Worm (Caenorhabditis elegans) whole organism, L2 larva: Measurements from ENCODE around the gene F41B4.2.

Source experiments
- C34F6.9 ChIP-seq: fragments of 150-350 bp; optimal IDR thresholded peaks from 2 replicates; lab custom pipeline; 2014; ENCODE audit warnings: missing biosample characterization, missing genetic modification characterization
- F13H6.1 ChIP-seq: sonication (generic microtip); optimal IDR thresholded peaks from 2 replicates; lab custom pipeline; 2016; ENCODE audit warnings: missing genetic modification characterization, missing compliant biosample characterization
- R02D3.7 ChIP-seq: fragments of 150-350 bp; optimal IDR thresholded peaks from 2 replicates; lab custom pipeline; 2014; ENCODE audit warnings: missing biosample characterization, missing genetic modification characterization
- Y55F3AM.14 ChIP-seq: fragments of 200-800 bp; sonication (Bioruptor generic); optimal IDR thresholded peaks from 2 replicates; lab custom pipeline; 2018; ENCODE audit warnings: mild to moderate bottlenecking, missing genetic modification characterization, missing compliant biosample characterization
- alr-1 ChIP-seq: fragments of 150-350 bp; optimal IDR thresholded peaks from 2 replicates; lab custom pipeline; 2014; ENCODE audit warnings: missing biosample characterization, missing genetic modification characterization
- aly-2 ChIP-seq: fragments of 150-350 bp; optimal IDR thresholded peaks from 2 replicates; lab custom pipeline; 2014; ENCODE audit warnings: missing biosample characterization, missing genetic modification characterization
- ama-1 ChIP-seq: fragments of 150-350 bp; optimal IDR thresholded peaks from 2 replicates; lab custom pipeline; 2018; ENCODE audit warnings: inconsistent platforms
- blmp-1 ChIP-seq: sonication (generic microtip); optimal IDR thresholded peaks from 2 replicates; lab custom pipeline; 2017; ENCODE audit warnings: missing genetic modification characterization, mild to moderate bottlenecking, missing compliant biosample characterization, antibody characterized with exemption, moderate library complexity; ENCODE audit not compliant: insufficient read depth
- ceh-16 ChIP-seq: fragments of 150-350 bp; optimal IDR thresholded peaks from 2 replicates; lab custom pipeline; 2014; ENCODE audit warnings: missing biosample characterization, missing genetic modification characterization
- crh-2 ChIP-seq: sonication (generic microtip); optimal IDR thresholded peaks from 2 replicates; lab custom pipeline; 2017; ENCODE audit warnings: missing biosample characterization, missing genetic modification characterization
- egl-27 ChIP-seq: sonication (generic microtip); optimal IDR thresholded peaks from 3 replicates; lab custom pipeline; 2017; ENCODE audit warnings: missing biosample characterization, missing genetic modification reagents, missing genetic modification characterization
- elt-3 ChIP-seq: sonication (generic microtip); optimal IDR thresholded peaks from 2 replicates; lab custom pipeline; 2017; ENCODE audit warnings: missing biosample characterization, missing genetic modification characterization
- fos-1 ChIP-seq: fragments of 150-350 bp; optimal IDR thresholded peaks from 2 replicates; lab custom pipeline; 2014; ENCODE audit warnings: missing biosample characterization, missing genetic modification characterization
- gmeb-1 ChIP-seq: fragments of 150-350 bp; optimal IDR thresholded peaks from 2 replicates; lab custom pipeline; 2014; ENCODE audit warnings: missing biosample characterization, missing genetic modification characterization
- lin-11 ChIP-seq: fragments of 150-350 bp; sonication (generic microtip); optimal IDR thresholded peaks from 2 replicates; lab custom pipeline; 2014; ENCODE audit warnings: missing biosample characterization, missing genetic modification characterization, inconsistent platforms, mixed read lengths
- lin-13 ChIP-seq: fragments of 150-350 bp; optimal IDR thresholded peaks from 2 replicates; lab custom pipeline; 2014; ENCODE audit warnings: missing biosample characterization, missing genetic modification reagents, missing genetic modification characterization
- lsy-2 ChIP-seq, 2 experiments: fragments of 150-350 bp in 1 of 2; sonication (generic microtip) in 1 of 2; optimal IDR thresholded peaks; 2 replicates each; lab custom pipeline; 2014 to 2017; ENCODE audit warnings: missing biosample characterization in 2 of 2, missing genetic modification characterization in 2 of 2
- mab-5 ChIP-seq: fragments of 150-350 bp; optimal IDR thresholded peaks from 2 replicates; lab custom pipeline; 2014; ENCODE audit warnings: missing biosample characterization, missing genetic modification characterization
- mdl-1 ChIP-seq, 2 experiments: fragments of 150-350 bp in 1 of 2; sonication (generic microtip) in 1 of 2; optimal IDR thresholded peaks; 2 replicates each; lab custom pipeline; 2017; ENCODE audit warnings: missing biosample characterization in 2 of 2, missing genetic modification characterization in 2 of 2
- nhr-10 ChIP-seq: sonication (generic microtip); optimal IDR thresholded peaks from 2 replicates; lab custom pipeline; 2017; ENCODE audit warnings: missing biosample characterization, missing genetic modification characterization
- nhr-11 ChIP-seq: fragments of 150-350 bp; optimal IDR thresholded peaks from 2 replicates; lab custom pipeline; 2014; ENCODE audit warnings: missing biosample characterization, missing genetic modification characterization
- nhr-12 ChIP-seq: fragments of 150-350 bp; optimal IDR thresholded peaks from 2 replicates; lab custom pipeline; 2014; ENCODE audit warnings: missing biosample characterization, missing genetic modification characterization
- nhr-129 ChIP-seq: fragments of 150-350 bp; optimal IDR thresholded peaks from 2 replicates; lab custom pipeline; 2014; ENCODE audit warnings: missing biosample characterization, missing genetic modification characterization
- nhr-21 ChIP-seq: fragments of 150-350 bp; optimal IDR thresholded peaks from 2 replicates; lab custom pipeline; 2014; ENCODE audit warnings: missing biosample characterization, missing genetic modification characterization
- nhr-25 ChIP-seq: fragments of 150-350 bp; sonication (generic microtip); optimal IDR thresholded peaks from 3 replicates; lab custom pipeline; 2014; ENCODE audit warnings: missing biosample characterization, missing genetic modification characterization
- nhr-6 ChIP-seq: fragments of 150-350 bp; optimal IDR thresholded peaks from 2 replicates; lab custom pipeline; 2014; ENCODE audit warnings: missing biosample characterization, missing genetic modification characterization
- skn-1 ChIP-seq: sonication (generic microtip); optimal IDR thresholded peaks from 2 replicates; lab custom pipeline; 2017; ENCODE audit warnings: missing biosample characterization, missing genetic modification characterization
- sma-3 ChIP-seq: sonication (generic microtip); optimal IDR thresholded peaks from 2 replicates; lab custom pipeline; 2016; ENCODE audit warnings: missing genetic modification reagents, missing genetic modification characterization, missing compliant biosample characterization
- sma-9 ChIP-seq, 2 experiments: fragments of 150-350 bp in 1 of 2; sonication (generic microtip) in 1 of 2; optimal IDR thresholded peaks; 2 replicates each; lab custom pipeline; 2014 to 2016; ENCODE audit warnings: missing genetic modification characterization in 2 of 2, mild to moderate bottlenecking in 1 of 2, missing biosample characterization in 1 of 2, missing compliant biosample characterization in 1 of 2, missing genetic modification reagents in 1 of 2, moderate library complexity in 1 of 2
- unc-55 ChIP-seq: fragments of 150-350 bp; sonication (generic microtip); optimal IDR thresholded peaks from 3 replicates; lab custom pipeline; 2014; ENCODE audit warnings: missing biosample characterization, missing genetic modification reagents, missing genetic modification characterization
- unc-62 ChIP-seq: fragments of 150-350 bp; optimal IDR thresholded peaks from 2 replicates; lab custom pipeline; 2014; ENCODE audit warnings: missing biosample characterization, missing genetic modification reagents, missing genetic modification characterization
- zag-1 ChIP-seq: fragments of 150-350 bp; optimal IDR thresholded peaks from 2 replicates; lab custom pipeline; 2014; ENCODE audit warnings: missing biosample characterization, missing genetic modification characterization
- ztf-1 ChIP-seq: fragments of 200-800 bp; sonication (Bioruptor generic); conservative IDR thresholded peaks from 2 replicates; pipeline ENCODE4 v1.3.6; 2022; ENCODE audit warnings: missing genetic modification characterization, missing compliant biosample characterization
- ztf-4 ChIP-seq: fragments of 150-350 bp; optimal IDR thresholded peaks from 2 replicates; lab custom pipeline; 2014; ENCODE audit warnings: missing biosample characterization, missing genetic modification characterization

F41B4.2 gene

DNA sequence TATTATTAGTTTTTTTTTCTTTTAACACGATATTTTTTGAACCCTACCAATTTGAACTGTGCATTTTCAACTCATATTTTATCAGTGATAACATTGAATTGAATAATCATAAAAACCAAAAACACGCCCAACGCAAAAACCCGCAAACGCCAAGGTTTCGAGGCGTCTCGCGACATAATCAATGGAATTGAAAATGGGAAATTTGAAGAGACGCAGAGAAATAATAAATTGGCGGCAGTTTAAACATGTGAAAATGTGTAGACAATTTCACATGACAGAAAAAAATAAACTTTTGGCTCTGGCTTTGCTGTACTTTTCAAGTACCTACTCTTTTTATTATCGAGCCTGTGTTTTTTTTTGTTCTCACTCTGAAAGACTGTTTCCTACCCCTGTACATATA, 30.2 kb downstream of the F41B4.2 start:
- TF ChIP-seq sma-3 (peak; percentile 12), lsy-2 (tag; optimal IDR thresholded peaks at IDR 0.05; lab: Kevin White, UChicago) (peak in 1 of 2 experiments; percentile 65), ceh-16 (no peak), sma-9 (GFP tag; optimal IDR thresholded peaks at IDR 0.05; lab: Kevin White, UChicago) (peak; percentile 79), sma-9 (tag; optimal IDR thresholded peaks at IDR 0.05; lab: Kevin White, UChicago) (no peak), nhr-21 (tag; lab: Kevin White, UChicago) (peak; percentile 17), ama-1 (lab: Kevin White, UChicago) (peak; percentile 57), fos-1 (tag; lab: Kevin White, UChicago) (peak; percentile 57), gmeb-1 (tag; lab: Kevin White, UChicago) (peak; percentile 92), nhr-11 (no peak), lin-13 (peak; percentile 30), R02D3.7 (tag; lab: Kevin White, UChicago) (no peak), unc-55 (peak; percentile 75), egl-27 (no peak), nhr-129 (tag; lab: Kevin White, UChicago) (peak; percentile 47), crh-2 (tag; lab: Kevin White, UChicago) (peak; percentile 64), ztf-1 (GFP tag; lab: Robert Waterston, UW) (no peak), nhr-6 (tag; lab: Kevin White, UChicago) (no peak), C34F6.9 (tag; lab: Kevin White, UChicago) (peak; percentile 52), F13H6.1 (tag; lab: Kevin White, UChicago) (peak; percentile 47), lin-11 (tag; lab: Kevin White, UChicago) (peak; percentile 17), mab-5 (peak; percentile 19)

DNA sequence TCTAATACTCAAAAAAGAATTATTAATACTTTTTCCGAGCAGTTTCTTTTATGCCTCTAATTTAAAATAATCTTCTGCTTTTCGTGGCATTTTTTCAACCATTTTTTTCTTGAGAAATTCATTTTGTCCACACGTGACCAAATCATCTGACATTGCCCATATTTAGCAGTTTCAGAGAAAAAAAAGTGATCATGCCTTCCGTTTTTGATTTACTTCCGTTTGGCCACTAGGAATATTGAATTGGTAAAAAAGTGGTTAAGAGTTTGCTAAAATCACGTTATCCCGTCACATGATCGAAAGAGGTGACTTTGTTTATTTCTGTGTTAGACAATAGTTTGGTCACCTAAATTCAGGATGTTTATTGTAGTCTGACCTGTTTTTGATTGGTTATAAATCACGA, 30.7 kb downstream of the F41B4.2 start:
- TF ChIP-seq nhr-129 (tag; lab: Kevin White, UChicago) (peak; percentile 43), ztf-4 (no peak), unc-55 (no peak), nhr-11 (no peak), C34F6.9 (tag; lab: Kevin White, UChicago) (peak; percentile 38), lin-13 (no peak), nhr-21 (tag; lab: Kevin White, UChicago) (no peak)

DNA sequence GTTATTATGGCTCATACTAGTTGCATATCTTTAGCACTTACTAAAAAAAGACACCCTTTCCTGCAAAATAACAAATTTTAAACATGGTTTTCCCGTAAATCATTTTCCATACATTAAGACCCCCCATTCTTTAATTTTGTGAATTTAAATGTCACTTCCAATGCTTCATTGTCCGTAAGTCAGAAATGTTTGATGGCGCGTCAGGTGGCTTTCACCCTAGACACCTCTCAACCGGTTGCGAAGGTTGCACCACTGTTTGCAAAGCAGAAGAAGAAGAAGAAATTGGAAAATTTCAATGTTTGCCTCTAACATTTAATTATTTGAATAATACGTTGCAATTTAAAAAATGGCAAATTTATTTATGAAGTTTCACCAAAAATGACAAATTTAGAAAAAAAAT, 33.5 kb downstream of the F41B4.2 start:
- TF ChIP-seq unc-55: no peak
- no peak for TF ChIP-seq fos-1 (tag; lab: Kevin White, UChicago)
- no peak for TF ChIP-seq nhr-12 (tag; lab: Kevin White, UChicago)
- no peak for TF ChIP-seq nhr-25 (tag; lab: Kevin White, UChicago)
- TF ChIP-seq ceh-16: no peak
- TF ChIP-seq alr-1 (tag; lab: Kevin White, UChicago): no peak
- no peak for TF ChIP-seq aly-2 (tag; lab: Kevin White, UChicago)
- no peak for TF ChIP-seq nhr-21 (tag; lab: Kevin White, UChicago)
- TF ChIP-seq ztf-4: no peak
- TF ChIP-seq unc-62: no peak
- TF ChIP-seq egl-27: no peak
- no peak for TF ChIP-seq sma-3
- no peak for TF ChIP-seq F13H6.1 (tag; lab: Kevin White, UChicago)
- TF ChIP-seq nhr-10 (tag; lab: Kevin White, UChicago): no peak
- TF ChIP-seq crh-2 (tag; lab: Kevin White, UChicago): no peak
- no peak for TF ChIP-seq elt-3 (tag; lab: Kevin White, UChicago)
- no peak for TF ChIP-seq zag-1 (tag; lab: Kevin White, UChicago)
- TF ChIP-seq sma-9 (GFP tag; optimal IDR thresholded peaks at IDR 0.05; lab: Kevin White, UChicago): no peak
- no peak for TF ChIP-seq sma-9 (tag; optimal IDR thresholded peaks at IDR 0.05; lab: Kevin White, UChicago)
- no peak for TF ChIP-seq C34F6.9 (tag; lab: Kevin White, UChicago)
- TF ChIP-seq Y55F3AM.14 (GFP tag; lab: Kevin White, UChicago): no peak

ce11 chrX:6799776-6800175, 35.3 kb downstream of the F41B4.2 start, which contains the start of gene M03A8.3:
TSS of gene M03A8.3 (plus strand) at chrX:6800053.
- TF ChIP-seq mab-5: no peak

ce11 chrX:6795843-6796521, 39.1 kb downstream of the F41B4.2 start:
- TF ChIP-seq ztf-1 (GFP tag; lab: Robert Waterston, UW): no peak
- TF ChIP-seq skn-1 (tag; lab: Kevin White, UChicago): no peak
- TF ChIP-seq ceh-16: peak; percentile 87
- no peak for TF ChIP-seq nhr-21 (tag; lab: Kevin White, UChicago)
- no peak for TF ChIP-seq mdl-1 (tag; optimal IDR thresholded peaks at IDR 0.05; lab: Kevin White, UChicago)
- TF ChIP-seq gmeb-1 (tag; lab: Kevin White, UChicago): no peak
- TF ChIP-seq alr-1 (tag; lab: Kevin White, UChicago): no peak
- TF ChIP-seq unc-62: no peak
- no peak for TF ChIP-seq crh-2 (tag; lab: Kevin White, UChicago)
- TF ChIP-seq fos-1 (tag; lab: Kevin White, UChicago): peak; percentile 44
- no peak for TF ChIP-seq egl-27
- TF ChIP-seq zag-1 (tag; lab: Kevin White, UChicago): no peak
- no peak for TF ChIP-seq blmp-1
- no peak for TF ChIP-seq ama-1 (lab: Kevin White, UChicago)
- TF ChIP-seq, all 48 proteins: peak for 2
